Worm (Caenorhabditis elegans) whole organism, mixed stage, embryonic: ENCODE measurements around the gene cit-1.2.

Experiments
- elt-3 ChIP-seq: fragments of 150-350 bp; optimal IDR thresholded peaks from 2 replicates; lab custom pipeline; 2014; ENCODE audit warnings: missing biosample characterization, missing genetic modification characterization
- ham-2 ChIP-seq: fragments of 200-800 bp; sonication (Bioruptor generic); optimal IDR thresholded peaks from 2 replicates; lab custom pipeline; 2018; ENCODE audit warnings: mild to moderate bottlenecking, missing genetic modification characterization, missing compliant biosample characterization
- lin-13 ChIP-seq: fragments of 150-350 bp; optimal IDR thresholded peaks from 2 replicates; lab custom pipeline; 2014; ENCODE audit warnings: missing biosample characterization, missing genetic modification characterization
- lsy-2 ChIP-seq: fragments of 150-350 bp; optimal IDR thresholded peaks from 2 replicates; lab custom pipeline; 2014; ENCODE audit warnings: missing biosample characterization, missing genetic modification characterization
- nhr-237 ChIP-seq: fragments of 150-350 bp; optimal IDR thresholded peaks from 2 replicates; lab custom pipeline; 2014; ENCODE audit warnings: missing biosample characterization, missing genetic modification characterization
- nhr-28 ChIP-seq: fragments of 150-350 bp; optimal IDR thresholded peaks from 2 replicates; lab custom pipeline; 2014; ENCODE audit warnings: missing biosample characterization, missing genetic modification characterization
- nhr-76 ChIP-seq: sonication (generic microtip); optimal IDR thresholded peaks from 2 replicates; lab custom pipeline; 2017; ENCODE audit warnings: missing biosample characterization, missing genetic modification characterization
- tbx-8 ChIP-seq: fragments of 200-800 bp; sonication (Bioruptor generic); optimal IDR thresholded peaks from 2 replicates; lab custom pipeline; 2018; ENCODE audit warnings: mild to moderate bottlenecking, missing genetic modification characterization, moderate library complexity, missing compliant biosample characterization
- unc-39 ChIP-seq: fragments of 150-350 bp; optimal IDR thresholded peaks from 2 replicates; lab custom pipeline; 2014; ENCODE audit warnings: missing biosample characterization, missing genetic modification characterization
- unc-62 ChIP-seq: fragments of 150-350 bp; optimal IDR thresholded peaks from 2 replicates; lab custom pipeline; 2014; ENCODE audit warnings: missing biosample characterization, missing genetic modification reagents, missing genetic modification characterization

DNA sequence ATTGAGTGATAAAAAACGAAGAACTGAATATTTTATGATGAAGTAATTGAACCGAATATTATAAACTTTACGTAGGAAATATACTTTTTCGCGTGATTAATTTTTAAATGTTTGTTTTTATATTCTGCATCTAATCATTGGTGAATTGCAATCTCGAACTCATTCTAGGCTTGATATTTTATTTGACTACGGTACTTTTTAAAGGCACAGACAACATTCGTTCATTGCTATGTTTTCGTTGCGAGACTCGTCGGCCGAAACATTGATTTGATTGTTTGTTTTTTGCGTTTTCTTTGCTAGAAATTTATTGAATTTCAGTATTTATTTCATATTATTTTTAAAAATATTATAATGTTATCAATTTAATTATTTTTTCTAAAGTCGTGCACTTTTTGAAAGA lies 32.8 kb upstream of the cit-1.2 start, which contains the start of gene C06G4.4:
- TF ChIP-seq nhr-237 (tag; lab: Kevin White, UChicago) (no peak), ham-2 (GFP tag; lab: Kevin White, UChicago) (no peak), lin-13 (tag; lab: Kevin White, UChicago) (no peak), nhr-28 (no peak), lsy-2 (tag; lab: Kevin White, UChicago) (no peak), unc-39 (tag; lab: Kevin White, UChicago) (no peak), tbx-8 (GFP tag; lab: Kevin White, UChicago) (no peak), elt-3 (tag; lab: Kevin White, UChicago) (no peak), unc-62 (GFP tag; lab: Kevin White, UChicago) (no peak), nhr-76 (no peak)
